Worm (Caenorhabditis elegans) whole organism, dauer: ENCODE results near the gene ZC8.6.

Experiments used
- unc-62 ChIP-seq: sonication (generic microtip); optimal IDR thresholded peaks from 2 replicates; lab custom pipeline; 2017; ENCODE audit warnings: missing biosample characterization, missing genetic modification reagents, missing genetic modification characterization

Gene ZC8.6

DNA sequence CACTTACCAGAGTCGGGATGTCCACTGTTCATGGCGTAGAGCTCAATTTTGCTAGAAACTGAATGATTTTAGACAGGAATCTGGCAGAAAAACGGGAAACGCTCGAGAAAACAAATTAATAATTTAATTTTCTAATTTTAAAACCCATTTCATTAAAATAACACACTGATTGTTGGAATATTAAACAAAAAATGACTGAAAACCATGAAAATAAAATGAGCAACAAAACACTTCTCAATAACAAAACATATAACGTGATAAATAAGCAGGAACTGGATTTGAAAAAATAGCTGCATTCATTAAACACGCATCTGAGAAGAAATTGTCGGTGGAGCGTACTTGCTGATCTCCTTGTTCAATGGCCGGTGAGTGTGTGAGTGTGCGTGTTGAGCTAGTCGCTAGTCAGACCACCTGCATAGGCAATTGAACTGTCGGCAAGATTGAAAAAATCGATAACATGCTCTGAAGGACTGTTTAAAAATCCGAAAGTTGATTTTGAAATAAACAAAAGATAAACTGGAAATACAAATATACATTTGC lies at the start of gene ZC8.6:
ZC8.6 (minus strand) TSS at position 51 of the 540 bp plus-strand sequence.
- TF ChIP-seq unc-62, result no peak

DNA sequence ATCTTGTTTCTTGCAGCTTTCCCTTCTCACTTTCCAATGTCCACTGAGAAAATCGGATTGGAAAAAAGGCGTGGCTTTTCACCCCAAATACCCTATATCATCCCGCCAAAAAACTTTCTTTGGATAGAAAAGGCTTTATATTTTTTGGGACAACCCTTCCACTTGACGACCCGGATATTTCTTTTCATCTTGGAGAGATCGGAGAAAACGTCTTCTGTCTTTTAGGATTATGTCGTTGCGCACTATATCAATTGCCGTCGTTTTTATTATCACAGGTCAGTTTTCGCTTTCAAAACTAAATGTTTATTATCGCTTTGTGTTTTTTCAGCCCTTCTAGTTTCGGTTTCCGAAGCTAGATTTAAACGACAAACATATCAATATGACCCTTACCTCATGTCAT lies 46.5 kb upstream of the ZC8.6 start, which contains the start of gene Y64H9A.2:
Y64H9A.2 (plus strand) TSS at position 90 of the 400 bp plus-strand sequence.
- no peak for TF ChIP-seq unc-62

DNA sequence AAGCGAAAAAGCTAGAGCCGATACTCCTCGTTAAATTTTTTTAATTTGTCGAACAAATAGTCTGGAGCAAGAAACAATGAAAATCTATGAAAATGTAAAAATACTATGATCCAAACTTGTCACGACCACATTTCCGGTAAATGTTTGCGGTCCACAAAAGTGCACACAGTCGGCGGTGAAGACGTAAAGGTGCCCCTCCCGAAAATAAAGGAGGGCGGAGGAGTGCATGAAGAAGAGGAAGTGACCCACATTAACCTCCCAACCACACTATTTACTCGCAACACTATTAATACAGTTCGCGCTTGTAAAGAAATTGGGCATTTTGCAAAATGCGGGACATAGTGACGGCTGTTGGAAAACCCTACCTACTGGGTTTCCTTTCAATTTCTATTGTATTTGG lies 42.6 kb upstream of the ZC8.6 start:
- no peak for TF ChIP-seq unc-62

DNA sequence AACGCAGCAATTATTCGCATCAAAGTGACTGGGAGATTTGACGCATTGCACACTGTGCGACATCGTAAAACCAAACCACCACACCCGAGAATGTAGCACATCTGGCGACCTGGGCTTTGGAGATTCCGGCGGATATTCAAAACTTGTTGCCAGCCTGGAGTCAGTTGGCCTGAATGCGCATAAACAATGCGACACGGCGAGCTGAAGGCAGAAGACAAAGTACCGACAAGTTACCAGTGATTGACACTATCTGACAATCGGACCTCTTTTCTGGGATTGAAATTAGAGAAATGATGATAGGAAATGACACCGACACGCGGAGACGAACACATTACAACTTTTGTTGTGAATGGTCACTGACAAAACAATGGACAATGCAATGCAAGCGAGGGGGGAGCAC lies 41.4 kb upstream of the ZC8.6 start:
- TF ChIP-seq unc-62, result no peak

DNA sequence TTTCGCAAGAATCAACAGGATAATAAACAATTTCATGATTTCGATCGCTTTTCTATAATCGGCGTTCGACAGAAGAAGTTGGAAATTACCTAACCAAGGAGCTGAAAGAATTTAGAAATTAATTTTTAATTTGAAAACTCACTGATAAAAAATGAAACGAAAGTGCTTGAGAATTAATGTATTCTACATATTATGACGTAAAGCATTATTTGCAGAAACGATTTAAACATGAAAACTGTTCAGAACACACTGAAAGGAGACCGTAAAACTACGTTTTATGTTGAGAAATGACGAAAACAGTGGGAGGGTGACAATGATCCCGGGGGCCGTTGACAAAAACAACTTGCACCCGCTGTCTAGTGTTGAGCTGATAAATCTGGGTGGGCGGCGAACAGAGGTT lies 40.3 kb upstream of the ZC8.6 start, which contains the start of gene ZC449.5:
ZC449.5 (minus strand) TSS at position 101 of the 400 bp plus-strand sequence.
- no peak for TF ChIP-seq unc-62

DNA sequence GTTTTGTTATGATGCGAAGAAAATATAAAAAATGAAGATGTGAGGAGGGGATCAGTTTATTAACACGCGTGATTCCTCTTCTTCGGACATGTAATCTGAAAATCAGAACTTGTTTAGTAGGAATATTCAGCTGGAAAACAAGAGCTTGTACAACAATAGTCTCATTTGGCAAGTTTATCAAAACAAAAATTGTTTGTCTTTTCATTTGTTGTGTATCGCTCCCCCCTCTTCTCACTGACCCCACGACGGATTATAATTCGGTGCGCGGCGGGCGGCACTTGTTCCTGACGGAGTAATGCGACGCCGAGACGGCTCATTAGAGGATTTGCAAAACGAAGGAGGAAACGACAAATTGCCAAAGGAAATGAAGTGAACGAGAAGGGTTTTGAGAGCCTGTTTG lies 36.5 kb upstream of the ZC8.6 start, which contains the start of gene ZC449.4:
ZC449.4 (minus strand) TSS at position 101 of the 400 bp plus-strand sequence.
- TF ChIP-seq unc-62, result no peak

DNA sequence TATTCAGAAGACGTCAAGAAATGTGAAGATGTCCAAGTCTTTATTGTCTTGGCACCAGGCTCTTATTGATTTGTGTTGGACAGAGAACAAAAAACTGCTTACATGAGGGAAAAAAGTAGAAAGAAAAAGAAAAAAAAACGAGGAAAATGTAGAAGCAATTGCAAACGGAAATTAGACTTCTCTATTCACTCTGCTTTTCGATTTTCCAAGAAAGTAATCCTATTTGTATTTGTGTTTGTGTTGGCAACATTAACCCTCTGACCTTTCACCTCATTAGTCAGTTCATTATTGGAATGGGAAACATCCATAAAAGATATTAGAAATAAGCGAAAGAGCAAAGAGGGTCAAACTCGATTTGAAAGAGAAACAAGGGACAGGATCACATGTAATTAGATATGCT lies 34.3 kb upstream of the ZC8.6 start:
- no peak for TF ChIP-seq unc-62

DNA sequence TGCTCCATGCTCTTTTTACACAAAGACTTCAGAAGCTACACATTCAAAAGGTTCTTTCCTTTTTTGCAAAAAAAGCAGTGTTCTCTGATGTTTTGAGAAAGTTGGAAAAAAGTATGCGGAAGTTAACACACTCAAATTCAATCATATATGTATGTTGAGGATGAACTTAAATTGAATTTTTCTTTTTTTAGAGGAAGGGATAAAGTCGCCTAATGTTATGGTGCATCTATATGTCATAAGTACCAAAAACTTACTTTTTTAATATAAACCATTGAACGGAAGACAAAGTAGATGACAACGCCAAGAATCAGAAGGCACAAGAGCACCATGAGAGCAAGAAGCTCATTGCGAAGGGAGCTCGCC lies 31.2 kb upstream of the ZC8.6 start:
- TF ChIP-seq unc-62, result no peak

DNA sequence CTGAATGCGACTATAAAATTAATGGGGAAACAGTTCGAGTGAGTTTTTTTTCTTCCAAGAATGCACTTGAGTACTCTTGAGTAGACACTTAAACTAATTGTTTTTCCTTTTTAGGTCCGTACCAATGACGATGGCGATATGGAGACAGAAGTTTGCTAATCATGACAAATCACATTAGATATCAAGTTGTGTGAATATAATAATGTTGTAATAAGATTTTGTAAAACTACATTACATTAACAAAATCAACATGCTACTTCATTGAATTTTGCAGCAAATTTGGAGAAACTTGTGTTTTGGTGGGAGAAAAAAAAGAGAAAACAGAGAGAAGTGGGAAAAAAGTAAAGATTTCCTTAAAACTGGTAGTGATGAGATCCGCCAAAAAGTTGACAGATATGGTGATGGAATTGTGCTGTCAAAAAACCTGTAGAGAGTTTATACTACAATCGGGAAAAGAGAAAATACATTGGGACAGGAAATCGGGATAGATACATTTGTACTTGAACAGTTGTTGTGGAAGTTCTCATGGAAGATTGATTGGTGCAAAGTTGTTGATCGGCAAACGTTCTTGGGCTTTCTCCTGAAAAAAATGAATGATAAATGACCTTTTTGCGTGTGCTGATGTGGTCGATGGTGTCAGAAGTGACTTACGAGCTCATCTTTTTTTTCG lies 30.7 kb upstream of the ZC8.6 start:
- no peak for TF ChIP-seq unc-62

DNA sequence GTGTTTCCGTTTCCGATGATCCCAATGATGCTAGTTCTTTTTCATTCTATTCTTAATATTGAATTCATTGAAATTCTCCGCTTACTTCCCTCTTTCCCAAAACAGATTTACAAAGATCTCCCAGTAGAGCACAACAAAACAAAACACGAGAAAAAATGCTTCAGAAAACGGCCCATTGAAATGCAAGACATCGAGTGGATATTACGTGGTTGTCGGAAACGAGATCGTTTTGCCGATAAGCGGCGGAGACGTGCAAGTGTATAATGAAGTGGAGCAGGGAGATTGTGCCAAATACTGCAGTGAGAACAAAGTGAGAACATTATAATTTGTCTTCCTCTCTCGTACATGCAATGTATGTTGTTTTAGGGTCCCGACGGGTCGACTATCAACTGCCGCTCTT lies 29.1 kb upstream of the ZC8.6 start:
- no peak for TF ChIP-seq unc-62

DNA sequence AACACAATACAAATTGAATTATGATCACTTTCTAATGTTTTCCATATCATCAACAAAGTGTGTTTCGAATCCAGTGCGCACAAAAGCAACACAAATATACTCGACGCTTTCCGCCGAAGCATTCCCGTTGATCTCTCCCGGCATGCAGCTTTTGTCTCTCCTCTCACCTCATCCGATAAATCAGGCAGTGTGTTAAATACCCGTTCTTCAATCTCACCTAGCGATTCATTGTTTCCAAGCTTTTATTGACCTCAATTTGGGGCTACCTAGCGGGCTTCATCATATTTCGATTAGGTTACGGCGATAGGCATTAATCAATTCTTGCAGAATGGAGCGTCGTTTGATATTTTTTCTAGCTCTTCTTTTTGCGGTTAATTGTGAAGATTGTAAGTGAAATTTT lies 26.9 kb upstream of the ZC8.6 start, which contains the start of gene ZC449.1:
ZC449.1 (plus strand) TSS at position 121 of the 400 bp plus-strand sequence.
- no peak for TF ChIP-seq unc-62

DNA sequence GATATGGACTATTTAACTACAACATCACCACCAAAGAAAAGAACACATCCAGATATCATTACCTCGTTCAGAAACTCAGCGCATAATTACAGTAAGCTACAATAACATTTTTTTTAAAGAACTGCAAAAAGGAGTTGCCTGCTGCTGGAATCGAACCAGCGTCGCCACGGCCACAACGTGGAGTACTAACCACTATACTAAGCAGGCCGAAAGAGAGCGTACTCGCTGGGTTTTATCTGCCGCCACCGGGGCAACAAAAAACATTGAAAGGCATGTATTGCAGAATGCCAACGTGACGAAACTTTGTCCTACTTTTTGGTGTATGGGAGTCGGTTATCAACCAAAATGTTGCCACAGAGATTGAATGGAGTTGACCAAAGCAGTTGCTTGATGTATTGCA lies 25.3 kb upstream of the ZC8.6 start:
- no peak for TF ChIP-seq unc-62

DNA sequence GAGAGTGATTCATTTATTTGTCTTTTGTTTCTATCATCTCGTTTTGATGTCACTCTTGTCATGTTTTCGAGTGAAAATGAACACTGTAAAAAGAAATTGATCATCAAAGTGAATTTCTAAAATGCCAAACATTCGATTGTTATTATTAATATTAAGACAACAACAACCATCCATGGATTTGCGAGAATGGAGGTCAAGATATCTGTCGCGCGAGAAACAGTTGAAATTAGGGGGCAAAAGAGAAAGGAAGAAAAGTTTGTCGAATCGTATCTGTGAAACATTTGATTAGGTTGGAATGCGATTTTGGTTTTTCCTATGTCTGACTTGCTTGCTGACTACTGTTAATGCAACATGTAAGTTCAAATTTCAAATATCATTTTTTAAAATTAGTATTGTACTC lies 23.6 kb upstream of the ZC8.6 start, which contains the start of gene ZC449.2:
ZC449.2 (plus strand) TSS at position 290 of the 400 bp plus-strand sequence.
- TF ChIP-seq unc-62, result no peak

DNA sequence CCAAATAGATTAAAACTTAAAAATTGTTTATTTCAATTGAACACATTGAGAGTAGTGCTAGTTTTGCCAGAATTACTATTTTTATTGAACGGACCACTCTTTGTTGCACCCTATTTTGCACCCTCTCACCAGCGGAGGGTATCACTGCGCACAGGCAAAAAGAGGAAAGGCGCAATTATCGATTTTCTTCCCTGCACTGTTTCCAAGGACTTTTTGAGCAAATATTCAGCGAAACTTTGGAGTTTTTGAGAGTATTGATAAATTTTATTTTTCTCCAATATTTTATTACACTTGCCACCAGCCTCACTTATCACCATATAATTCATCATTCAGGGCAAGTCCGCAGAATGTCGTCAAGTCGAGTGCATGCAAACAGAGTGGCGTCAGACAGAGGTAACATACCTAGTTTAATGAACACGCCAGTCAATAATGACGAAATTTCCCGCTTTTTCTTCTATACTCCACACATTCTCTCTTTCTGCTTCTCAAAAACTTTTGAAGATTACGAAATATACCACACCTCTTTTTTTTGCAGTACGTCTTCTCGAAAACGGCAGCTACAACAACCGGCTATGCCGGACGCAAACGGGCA lies 20.8 kb upstream of the ZC8.6 start:
- no peak for TF ChIP-seq unc-62

DNA sequence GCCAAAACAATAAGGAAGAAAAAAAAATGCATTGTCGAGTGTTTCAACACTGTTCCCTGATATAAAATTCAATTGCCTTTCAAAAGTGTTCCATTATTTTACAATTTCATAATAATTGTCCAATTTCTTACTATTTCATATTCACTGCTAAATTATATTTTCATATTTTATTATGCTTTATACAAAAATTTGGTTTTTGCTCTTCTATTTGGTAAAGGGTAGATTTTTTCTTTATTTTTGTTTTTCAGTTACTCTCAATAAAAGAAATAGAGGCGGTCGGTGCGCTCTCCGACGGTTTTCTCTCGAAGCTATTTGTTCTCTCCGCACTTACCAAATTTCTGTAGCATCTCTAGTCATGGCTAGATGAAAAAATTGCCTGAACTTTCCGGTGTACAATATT lies 20.2 kb upstream of the ZC8.6 start, which contains the start of gene sek-3:
sek-3 (plus strand) TSS at position 301 of the 400 bp plus-strand sequence.
- no peak for TF ChIP-seq unc-62

DNA sequence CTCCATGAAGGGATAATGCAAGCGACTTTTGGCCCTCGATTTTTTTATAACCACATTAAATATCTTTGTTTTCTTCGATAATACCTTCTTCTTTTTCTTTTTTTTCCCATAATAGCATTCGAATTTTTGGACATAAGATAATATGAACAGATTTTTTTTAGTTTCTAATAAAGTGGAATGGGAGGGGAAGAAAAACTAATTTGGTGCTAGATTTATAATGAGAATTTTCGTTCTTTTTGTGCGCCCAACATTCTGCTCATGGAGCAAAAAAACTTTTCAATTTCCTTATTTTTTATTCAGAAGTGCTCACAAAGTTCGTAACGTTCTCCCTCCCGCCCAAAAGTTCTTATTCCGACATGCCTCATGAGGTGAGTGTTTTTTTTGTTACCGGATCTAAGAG lies 18.4 kb upstream of the ZC8.6 start, which contains the start of gene ZC449.8:
ZC449.8 (plus strand) TSS at position 301 of the 400 bp plus-strand sequence.
- no peak for TF ChIP-seq unc-62

DNA sequence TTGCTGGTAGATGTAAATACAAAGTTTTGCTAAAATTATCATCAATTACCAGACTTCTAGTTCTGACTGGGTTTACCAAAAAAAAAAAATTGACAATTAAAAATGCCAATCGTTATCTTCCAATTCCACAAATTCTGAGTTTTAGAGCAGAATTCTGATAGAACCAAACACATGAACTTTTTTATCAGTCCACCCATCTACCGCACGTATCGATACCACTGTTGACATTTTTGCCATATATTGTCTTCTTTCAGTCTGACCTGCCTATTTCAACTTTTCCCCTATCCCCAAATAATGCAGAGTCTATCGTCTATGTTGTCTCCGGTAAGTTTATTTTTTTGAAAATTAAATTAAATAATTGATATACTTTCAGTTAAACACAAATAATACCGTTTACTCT lies 16.4 kb upstream of the ZC8.6 start, which contains the start of gene ZC449.7:
ZC449.7 (plus strand) TSS at position 249 of the 400 bp plus-strand sequence.
- no peak for TF ChIP-seq unc-62

DNA sequence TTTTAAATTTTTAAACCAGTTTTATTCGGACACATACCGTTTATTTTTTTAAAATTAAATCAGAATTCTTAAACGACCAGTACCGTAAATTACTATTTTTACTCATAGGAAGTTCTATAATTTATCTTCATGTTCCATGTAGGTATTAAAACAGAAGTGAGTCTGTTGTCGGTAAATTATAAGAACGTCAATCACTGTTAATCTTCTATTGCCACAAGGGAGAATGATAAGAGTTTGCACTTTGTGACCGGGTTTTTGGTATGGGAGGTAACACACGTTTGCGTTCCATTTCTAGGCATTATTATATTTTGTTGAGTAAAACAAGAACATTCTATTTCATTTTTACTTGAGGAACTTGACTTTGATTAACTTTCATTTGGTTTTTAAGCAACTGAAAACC lies 11.6 kb upstream of the ZC8.6 start, which contains the start of gene hsd-3:
hsd-3 (plus strand) TSS at position 301 of the 400 bp plus-strand sequence.
- TF ChIP-seq unc-62, result no peak
